Worm (Caenorhabditis elegans) whole organism, L3 larva: ENCODE measurements around the gene srr-1.

Source experiments
- ZK546.5 ChIP-seq: sonication (generic microtip); optimal IDR thresholded peaks from 2 replicates; lab custom pipeline; 2017; ENCODE audit warnings: missing biosample characterization, missing genetic modification characterization
- aly-2 ChIP-seq: fragments of 150-350 bp; optimal IDR thresholded peaks from 2 replicates; lab custom pipeline; 2014; ENCODE audit warnings: missing biosample characterization, missing genetic modification characterization
- ama-1 ChIP-seq: fragments of 150-350 bp; optimal IDR thresholded peaks from 2 replicates; lab custom pipeline; 2018
- ceh-16 ChIP-seq: sonication (generic microtip); optimal IDR thresholded peaks from 2 replicates; lab custom pipeline; 2017; ENCODE audit warnings: missing biosample characterization, missing genetic modification characterization
- ceh-28 ChIP-seq: fragments of 150-350 bp; optimal IDR thresholded peaks from 2 replicates; lab custom pipeline; 2014; ENCODE audit warnings: missing biosample characterization, missing genetic modification reagents, missing genetic modification characterization
- ceh-82 ChIP-seq: fragments of 150-350 bp; optimal IDR thresholded peaks from 2 replicates; lab custom pipeline; 2014; ENCODE audit warnings: missing biosample characterization, missing genetic modification characterization
- daf-12 ChIP-seq: fragments of 150-350 bp; optimal IDR thresholded peaks from 2 replicates; lab custom pipeline; 2014; ENCODE audit warnings: missing biosample characterization, missing genetic modification reagents, missing genetic modification characterization
- egl-5 ChIP-seq: fragments of 150-350 bp; optimal IDR thresholded peaks from 2 replicates; lab custom pipeline; 2017; ENCODE audit warnings: missing biosample characterization, missing genetic modification reagents, missing genetic modification characterization, inconsistent platforms
- elt-1 ChIP-seq: fragments of 150-350 bp; optimal IDR thresholded peaks from 2 replicates; lab custom pipeline; 2014; ENCODE audit warnings: missing biosample characterization, missing genetic modification characterization
- elt-2 ChIP-seq: sonication (generic microtip); optimal IDR thresholded peaks from 2 replicates; lab custom pipeline; 2016; ENCODE audit warnings: missing genetic modification reagents, mild to moderate bottlenecking, missing genetic modification characterization, missing compliant biosample characterization
- eor-1 ChIP-seq, 2 experiments: fragments of 150-350 bp; optimal IDR thresholded peaks; 2 replicates each; lab custom pipeline; 2014 to 2018; ENCODE audit warnings: missing biosample characterization in 2 of 2, missing genetic modification characterization in 2 of 2
- fkh-10 ChIP-seq: sonication (generic microtip); optimal IDR thresholded peaks from 2 replicates; lab custom pipeline; 2017; ENCODE audit warnings: missing biosample characterization, missing genetic modification reagents, missing genetic modification characterization
- fkh-2 ChIP-seq: fragments of 150-350 bp; optimal IDR thresholded peaks from 2 replicates; lab custom pipeline; 2014; ENCODE audit warnings: missing biosample characterization, missing genetic modification reagents, missing genetic modification characterization
- fos-1 ChIP-seq: fragments of 150-350 bp; optimal IDR thresholded peaks from 2 replicates; lab custom pipeline; 2014; ENCODE audit warnings: missing biosample characterization, missing genetic modification characterization
- hmg-11 ChIP-seq: sonication (generic microtip); optimal IDR thresholded peaks from 2 replicates; lab custom pipeline; 2016; ENCODE audit warnings: missing genetic modification characterization, missing compliant biosample characterization
- jun-1 ChIP-seq: fragments of 150-350 bp; optimal IDR thresholded peaks from 2 replicates; lab custom pipeline; 2014; ENCODE audit warnings: missing biosample characterization, missing genetic modification reagents, missing genetic modification characterization
- lin-15B ChIP-seq: fragments of 150-350 bp; optimal IDR thresholded peaks from 2 replicates; lab custom pipeline; 2014; ENCODE audit warnings: missing biosample characterization, missing genetic modification characterization
- lin-39 ChIP-seq: fragments of 150-350 bp; optimal IDR thresholded peaks from 2 replicates; lab custom pipeline; 2018; ENCODE audit warnings: missing biosample characterization, missing genetic modification reagents, missing genetic modification characterization
- lsy-12 ChIP-seq: sonication (generic microtip); optimal IDR thresholded peaks from 2 replicates; lab custom pipeline; 2016; ENCODE audit warnings: mild to moderate bottlenecking, missing genetic modification characterization, missing compliant biosample characterization
- mdl-1 ChIP-seq: fragments of 150-350 bp; optimal IDR thresholded peaks from 2 replicates; lab custom pipeline; 2014; ENCODE audit warnings: missing biosample characterization, missing genetic modification characterization
- mml-1 ChIP-seq: fragments of 150-350 bp; sonication (generic microtip); optimal IDR thresholded peaks from 3 replicates; lab custom pipeline; 2014; ENCODE audit warnings: missing biosample characterization, missing genetic modification characterization
- nfya-1 ChIP-seq: sonication (generic microtip); optimal IDR thresholded peaks from 2 replicates; lab custom pipeline; 2017; ENCODE audit warnings: missing genetic modification characterization, mild to moderate bottlenecking, missing compliant biosample characterization, antibody characterized with exemption, moderate library complexity; ENCODE audit not compliant: insufficient read depth
- nhr-11 ChIP-seq: fragments of 150-350 bp; optimal IDR thresholded peaks from 2 replicates; lab custom pipeline; 2014; ENCODE audit warnings: missing biosample characterization, missing genetic modification characterization
- nhr-12 ChIP-seq: fragments of 150-350 bp; optimal IDR thresholded peaks from 2 replicates; lab custom pipeline; 2014; ENCODE audit warnings: missing biosample characterization, missing genetic modification characterization
- nhr-23 ChIP-seq: fragments of 150-350 bp; optimal IDR thresholded peaks from 2 replicates; lab custom pipeline; 2014; ENCODE audit warnings: missing biosample characterization, missing genetic modification reagents, missing genetic modification characterization
- nhr-237 ChIP-seq: fragments of 150-350 bp; optimal IDR thresholded peaks from 2 replicates; lab custom pipeline; 2014; ENCODE audit warnings: missing biosample characterization, missing genetic modification characterization
- nhr-25 ChIP-seq: sonication (generic microtip); optimal IDR thresholded peaks from 2 replicates; lab custom pipeline; 2017; ENCODE audit warnings: missing biosample characterization, missing genetic modification characterization
- nhr-28 ChIP-seq: fragments of 150-350 bp; optimal IDR thresholded peaks from 2 replicates; lab custom pipeline; 2014; ENCODE audit warnings: missing biosample characterization, missing genetic modification characterization
- nhr-43 ChIP-seq: sonication (generic microtip); optimal IDR thresholded peaks from 2 replicates; lab custom pipeline; 2016; ENCODE audit warnings: mild to moderate bottlenecking, missing genetic modification characterization, missing compliant biosample characterization; ENCODE audit not compliant: poor library complexity, severe bottlenecking
- nhr-67 ChIP-seq: fragments of 150-350 bp; optimal IDR thresholded peaks from 2 replicates; lab custom pipeline; 2014; ENCODE audit warnings: missing biosample characterization, missing genetic modification characterization
- nhr-76 ChIP-seq: fragments of 150-350 bp; sonication (generic microtip); optimal IDR thresholded peaks from 5 replicates; lab custom pipeline; 2014; ENCODE audit warnings: missing biosample characterization, missing genetic modification characterization
- nhr-77 ChIP-seq: fragments of 150-350 bp; optimal IDR thresholded peaks from 2 replicates; lab custom pipeline; 2014; ENCODE audit warnings: missing biosample characterization, missing genetic modification characterization
- pha-4 ChIP-seq: fragments of 150-350 bp; optimal IDR thresholded peaks from 2 replicates; lab custom pipeline; 2014; ENCODE audit warnings: missing biosample characterization, missing genetic modification reagents, missing genetic modification characterization
- pqm-1 ChIP-seq: fragments of 150-350 bp; optimal IDR thresholded peaks from 2 replicates; lab custom pipeline; 2017; ENCODE audit warnings: missing biosample characterization, missing genetic modification characterization, inconsistent platforms
- skn-1 ChIP-seq: fragments of 150-350 bp; optimal IDR thresholded peaks from 2 replicates; lab custom pipeline; 2014; ENCODE audit warnings: missing biosample characterization, missing genetic modification characterization
- snpc-4 ChIP-seq: fragments of 150-350 bp; optimal IDR thresholded peaks from 2 replicates; lab custom pipeline; 2014; ENCODE audit warnings: missing biosample characterization, missing genetic modification characterization
- tbx-2 ChIP-seq: sonication (generic microtip); optimal IDR thresholded peaks from 2 replicates; lab custom pipeline; 2016; ENCODE audit warnings: mild to moderate bottlenecking, missing genetic modification characterization, missing compliant biosample characterization
- unc-39 ChIP-seq: sonication (generic microtip); optimal IDR thresholded peaks from 4 replicates; lab custom pipeline; 2017; ENCODE audit warnings: missing biosample characterization, missing genetic modification characterization
- unc-62 ChIP-seq: fragments of 150-350 bp; sonication (generic microtip); optimal IDR thresholded peaks from 4 replicates; lab custom pipeline; 2014; ENCODE audit warnings: missing biosample characterization, missing genetic modification reagents, missing genetic modification characterization
- zag-1 ChIP-seq: fragments of 150-350 bp; optimal IDR thresholded peaks from 2 replicates; lab custom pipeline; 2014; ENCODE audit warnings: missing biosample characterization, missing genetic modification characterization
- ztf-11 ChIP-seq: fragments of 150-350 bp; optimal IDR thresholded peaks from 2 replicates; lab custom pipeline; 2014; ENCODE audit warnings: missing biosample characterization, missing genetic modification characterization
- ztf-4 ChIP-seq: fragments of 150-350 bp; optimal IDR thresholded peaks from 2 replicates; lab custom pipeline; 2014; ENCODE audit warnings: missing biosample characterization, missing genetic modification characterization

Gene srr-1

DNA sequence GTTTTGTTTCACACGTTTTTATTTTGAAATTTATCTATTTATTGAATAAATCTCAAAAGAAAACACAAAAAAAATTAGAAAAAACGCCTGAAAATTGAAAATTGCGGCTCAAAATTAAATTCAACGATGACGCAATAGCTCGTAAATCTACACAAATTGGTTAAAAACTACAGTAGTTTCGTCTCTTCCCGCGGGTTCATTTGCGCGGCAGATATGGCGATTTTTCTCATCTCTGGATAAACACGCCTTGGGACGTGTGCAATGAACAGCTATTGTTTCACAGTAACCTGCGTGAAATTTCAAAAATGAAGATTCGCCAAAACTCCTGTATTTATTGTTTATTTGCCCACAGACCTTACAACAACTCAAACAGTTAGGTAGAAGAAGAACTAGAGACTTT is 44.3 kb downstream of the srr-1 start:
- TF ChIP-seq ceh-28 (no peak), fkh-10 (no peak), nhr-237 (tag; lab: Kevin White, UChicago) (no peak), nhr-67 (tag; lab: Kevin White, UChicago) (no peak), ceh-82 (tag; lab: Kevin White, UChicago) (no peak), nhr-43 (tag; lab: Kevin White, UChicago) (no peak), nhr-11 (no peak), hmg-11 (tag; lab: Kevin White, UChicago) (no peak), nhr-28 (tag; lab: Kevin White, UChicago) (no peak), daf-12 (tag; lab: Kevin White, UChicago) (no peak), unc-39 (tag; lab: Kevin White, UChicago) (no peak), egl-5 (tag; lab: Kevin White, UChicago) (no peak), snpc-4 (tag; lab: Kevin White, UChicago) (no peak)

DNA sequence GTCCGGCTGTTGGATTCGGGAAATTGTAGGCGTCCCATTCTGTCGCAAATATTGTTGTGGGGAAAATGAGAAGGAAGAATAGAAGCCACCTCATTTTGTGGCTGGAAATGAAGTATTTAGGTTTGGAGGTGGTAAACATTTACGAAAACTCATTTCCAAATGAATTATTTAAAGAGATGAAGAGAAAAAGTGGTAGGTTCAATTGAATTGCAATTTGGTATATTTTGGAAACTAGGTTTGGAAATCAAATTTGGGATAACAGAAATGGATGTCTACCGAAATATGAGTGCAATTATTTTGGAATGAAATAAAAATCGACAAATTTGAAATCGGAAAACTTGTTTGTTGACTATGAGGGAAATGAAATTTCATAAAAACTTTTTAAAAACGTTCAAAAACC is 44.7 kb downstream of the srr-1 start, which contains the start of gene F15B9.10:
Gene F15B9.10, minus strand, starts transcription at position 101 of the 400 bp plus-strand sequence.
- TF ChIP-seq fkh-2: no peak
- TF ChIP-seq ceh-16 (tag; lab: Kevin White, UChicago): no peak
- TF ChIP-seq nhr-12 (tag; lab: Kevin White, UChicago): no peak
- TF ChIP-seq jun-1: no peak
- no peak for TF ChIP-seq eor-1 (tag; optimal IDR thresholded peaks at IDR 0.05; lab: Kevin White, UChicago)
- TF ChIP-seq unc-62 (GFP tag; lab: Kevin White, UChicago): no peak
- TF ChIP-seq snpc-4 (tag; lab: Kevin White, UChicago): no peak
- TF ChIP-seq elt-1: no peak
- TF ChIP-seq unc-39 (tag; lab: Kevin White, UChicago): no peak
- no peak for TF ChIP-seq elt-2 (tag; lab: Kevin White, UChicago)
- TF ChIP-seq pqm-1 (tag; lab: Kevin White, UChicago): no peak
- TF ChIP-seq lin-39 (tag; lab: Kevin White, UChicago): no peak
- TF ChIP-seq fos-1: no peak
- TF ChIP-seq nhr-23: no peak
- no peak for TF ChIP-seq nhr-25 (tag; lab: Kevin White, UChicago)
- TF ChIP-seq ZK546.5 (tag; lab: Kevin White, UChicago): no peak
- no peak for TF ChIP-seq aly-2 (tag; lab: Kevin White, UChicago)
- no peak for TF ChIP-seq ceh-82 (tag; lab: Kevin White, UChicago)
- TF ChIP-seq fkh-10: no peak
- TF ChIP-seq nhr-67 (tag; lab: Kevin White, UChicago): no peak

DNA sequence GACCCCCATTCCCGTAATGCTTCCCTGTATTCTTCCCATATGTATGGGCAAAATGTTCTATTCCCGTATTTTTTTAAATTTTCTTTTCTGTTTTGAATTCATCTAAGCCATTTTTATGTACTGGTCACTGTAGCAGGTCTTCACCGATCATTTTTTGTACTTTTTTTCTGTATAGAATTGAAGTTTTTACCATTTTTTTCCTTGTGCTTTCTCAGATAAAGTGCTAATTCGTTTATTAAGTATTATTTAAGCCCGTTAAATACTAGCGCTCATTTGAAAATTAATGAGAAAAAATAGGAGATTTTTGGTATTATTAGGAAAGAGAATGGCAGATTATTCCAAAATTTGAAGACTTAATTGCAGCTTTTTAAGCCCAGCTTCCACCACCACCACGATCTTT is 46.8 kb downstream of the srr-1 start:
- TF ChIP-seq eor-1 (tag; optimal IDR thresholded peaks at IDR 0.05; lab: Kevin White, UChicago) (no peak), ama-1 (lab: Kevin White, UChicago) (no peak), nfya-1 (tag; lab: Kevin White, UChicago) (no peak), mdl-1 (no peak), zag-1 (tag; lab: Kevin White, UChicago) (no peak)

DNA sequence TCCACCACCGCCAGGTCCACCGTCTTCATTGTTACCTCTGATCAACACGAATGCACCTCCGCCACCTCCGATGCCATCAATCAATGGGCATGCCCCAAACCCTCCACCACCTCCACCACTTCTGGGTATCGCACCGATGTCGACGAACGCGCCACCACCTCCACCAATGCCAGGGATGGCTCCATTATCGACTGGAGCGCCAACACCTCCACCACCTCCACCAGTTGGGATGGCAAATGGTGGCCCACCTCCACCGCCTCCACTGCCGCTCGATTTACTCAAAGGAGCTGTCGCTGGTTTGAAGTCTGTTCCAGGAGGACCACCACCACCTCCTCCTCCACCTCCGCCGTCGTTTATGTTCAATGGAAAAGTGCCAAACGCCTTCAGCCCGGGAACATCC is 49.2 kb downstream of the srr-1 start:
- TF ChIP-seq fos-1: no peak
- TF ChIP-seq eor-1 (tag; optimal IDR thresholded peaks at IDR 0.05; lab: Kevin White, UChicago): no peak
- TF ChIP-seq zag-1 (tag; lab: Kevin White, UChicago): no peak
- no peak for TF ChIP-seq skn-1 (tag; lab: Kevin White, UChicago)
- TF ChIP-seq daf-12 (tag; lab: Kevin White, UChicago): no peak
- no peak for TF ChIP-seq ceh-82 (tag; lab: Kevin White, UChicago)
- TF ChIP-seq jun-1: no peak
- no peak for TF ChIP-seq unc-62 (GFP tag; lab: Kevin White, UChicago)
- TF ChIP-seq tbx-2 (tag; lab: Kevin White, UChicago): no peak
- TF ChIP-seq nhr-11: no peak

DNA sequence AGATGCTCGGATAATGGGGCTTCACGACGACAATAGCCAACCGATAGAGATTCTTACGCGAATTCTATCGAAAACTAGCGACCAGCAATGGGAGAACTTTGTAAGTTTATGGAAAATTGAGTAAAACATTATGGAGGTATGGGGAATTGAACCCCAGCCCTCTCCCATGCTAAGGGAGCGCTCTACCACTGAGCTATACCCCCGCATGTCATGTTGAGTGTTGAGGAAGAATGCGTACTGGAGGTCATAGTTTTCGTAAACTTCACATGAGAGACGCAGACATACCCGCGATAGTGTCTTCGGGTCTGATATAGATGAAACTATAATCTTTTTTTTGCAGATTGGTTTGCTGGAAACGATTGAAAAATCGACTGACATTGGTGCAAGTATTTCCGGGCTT is 50.2 kb downstream of the srr-1 start:
- peak; percentile 43 for TF ChIP-seq tbx-2 (tag; lab: Kevin White, UChicago)
- TF ChIP-seq nhr-23: peak; percentile 41
- peak; percentile 34 for TF ChIP-seq jun-1
- peak; percentile 89 for TF ChIP-seq nhr-43 (tag; lab: Kevin White, UChicago)
- TF ChIP-seq fos-1: no peak
- TF ChIP-seq skn-1 (tag; lab: Kevin White, UChicago): peak; percentile 11
- peak; percentile 75 for TF ChIP-seq nhr-25 (tag; lab: Kevin White, UChicago)
- TF ChIP-seq nhr-28 (tag; lab: Kevin White, UChicago): no peak
- TF ChIP-seq fkh-10: no peak
- TF ChIP-seq nhr-77 (tag; lab: Kevin White, UChicago): no peak
- peak; percentile 66 for TF ChIP-seq pha-4
- TF ChIP-seq mml-1 (tag; lab: Kevin White, UChicago): no peak
- TF ChIP-seq snpc-4 (tag; lab: Kevin White, UChicago): peak; percentile 36
- TF ChIP-seq eor-1 (tag; optimal IDR thresholded peaks at IDR 0.05; lab: Kevin White, UChicago): no peak
- peak; percentile 2 for TF ChIP-seq ztf-4 (tag; lab: Kevin White, UChicago)
- TF ChIP-seq lin-15B (tag; lab: Kevin White, UChicago): peak; percentile 26
- TF ChIP-seq nhr-12 (tag; lab: Kevin White, UChicago): no peak
- peak; percentile 61 for TF ChIP-seq elt-2 (tag; lab: Kevin White, UChicago)
- no peak for TF ChIP-seq ztf-11 (tag; lab: Kevin White, UChicago)
- peak; percentile 9 for TF ChIP-seq pqm-1 (tag; lab: Kevin White, UChicago)
- TF ChIP-seq lin-39 (tag; lab: Kevin White, UChicago): peak; percentile 85
- no peak for TF ChIP-seq unc-62 (GFP tag; lab: Kevin White, UChicago)
- TF ChIP-seq nhr-76 (tag; lab: Kevin White, UChicago): no peak
- TF ChIP-seq lsy-12 (tag; lab: Kevin White, UChicago): peak; percentile 52
- no peak for TF ChIP-seq ZK546.5 (tag; lab: Kevin White, UChicago)
- peak; percentile 88 for TF ChIP-seq hmg-11 (tag; lab: Kevin White, UChicago)
- TF ChIP-seq ceh-28: no peak
- TF ChIP-seq nhr-11: no peak
- no peak for TF ChIP-seq nhr-67 (tag; lab: Kevin White, UChicago)
